Fruit fly (Drosophila melanogaster) whole organism, embryonic: ENCODE results near the gene CG13766.

Experiments
- Aef1 ChIP-seq: fragments of 200-800 bp; sonication (Bioruptor generic); IDR thresholded peaks from 3 replicates; pipeline ENCODE4 v1.3.6; 2022; ENCODE audit warnings: missing biosample characterization, missing genetic modification characterization
- Atf6 ChIP-seq: fragments of 200-800 bp; sonication (Bioruptor generic); IDR thresholded peaks from 2 replicates; pipeline ENCODE4 v1.3.6; 2022; ENCODE audit warnings: missing biosample characterization, missing genetic modification characterization
- CG12769 ChIP-seq: fragments of 200-800 bp; sonication (Bioruptor generic); optimal IDR thresholded peaks from 2 replicates; lab custom pipeline; 2019; ENCODE audit warnings: missing biosample characterization, mild to moderate bottlenecking, missing genetic modification characterization, moderate library complexity
- CG15011 ChIP-seq: fragments of 200-800 bp; sonication (Bioruptor generic); optimal IDR thresholded peaks from 3 replicates; lab custom pipeline; 2018; ENCODE audit warnings: missing biosample characterization, mild to moderate bottlenecking, missing genetic modification characterization
- CG1529 ChIP-seq: fragments of 200-800 bp; sonication (Bioruptor generic); optimal IDR thresholded peaks from 3 replicates; lab custom pipeline; 2018; ENCODE audit warnings: missing biosample characterization, missing genetic modification characterization
- CG17612 ChIP-seq: fragments of 200-800 bp; sonication (Bioruptor generic); IDR thresholded peaks from 2 replicates; pipeline ENCODE4 v1.3.6; 2022; ENCODE audit warnings: missing biosample characterization, missing genetic modification characterization
- CG18619 ChIP-seq: fragments of 200-800 bp; sonication (Bioruptor generic); optimal IDR thresholded peaks from 3 replicates; lab custom pipeline; 2017; ENCODE audit warnings: missing biosample characterization, mild to moderate bottlenecking, missing genetic modification characterization
- CG3163 ChIP-seq: fragments of 200-800 bp; sonication (Bioruptor generic); optimal IDR thresholded peaks from 3 replicates; lab custom pipeline; 2016; ENCODE audit warnings: missing biosample characterization, missing genetic modification characterization
- CG3281 ChIP-seq: fragments of 200-800 bp; sonication (Bioruptor generic); optimal IDR thresholded peaks from 3 replicates; lab custom pipeline; 2017; ENCODE audit warnings: missing biosample characterization, mild to moderate bottlenecking, missing genetic modification characterization
- CG34376 ChIP-seq: fragments of 200-800 bp; sonication (Bioruptor generic); optimal IDR thresholded peaks from 2 replicates; lab custom pipeline; 2018; ENCODE audit warnings: missing biosample characterization, mild to moderate bottlenecking, missing genetic modification characterization
- CG6765 ChIP-seq: fragments of 200-800 bp; sonication (Bioruptor generic); optimal IDR thresholded peaks from 3 replicates; lab custom pipeline; 2017; ENCODE audit warnings: missing biosample characterization, mild to moderate bottlenecking, missing genetic modification characterization
- CG6813 ChIP-seq: fragments of 200-800 bp; sonication (Bioruptor generic); optimal IDR thresholded peaks from 2 replicates; lab custom pipeline; 2017; ENCODE audit warnings: missing biosample characterization, missing genetic modification characterization, mild to moderate bottlenecking, moderate library complexity, missing genetic modification reagents
- CG6854 ChIP-seq: fragments of 200-800 bp; sonication (Bioruptor generic); optimal IDR thresholded peaks from 3 replicates; lab custom pipeline; 2017; ENCODE audit warnings: missing biosample characterization, mild to moderate bottlenecking, missing genetic modification characterization
- CG7963 ChIP-seq: fragments of 200-800 bp; sonication (Bioruptor generic); IDR thresholded peaks from 3 replicates; pipeline ENCODE4 v1.3.6; 2022; ENCODE audit warnings: missing biosample characterization, missing genetic modification characterization; ENCODE audit not compliant: partially characterized antibody
- CG8290 ChIP-seq, 3 experiments: fragments of 200-800 bp; sonication (Bioruptor generic); optimal IDR thresholded peaks; 2 replicates each; lab custom pipeline; 2016 to 2019; ENCODE audit warnings: missing biosample characterization in 3 of 3, missing genetic modification characterization in 3 of 3, mild to moderate bottlenecking in 2 of 3, moderate library complexity in 1 of 3
- CG8944 ChIP-seq: fragments of 200-800 bp; sonication (Bioruptor generic); optimal IDR thresholded peaks from 3 replicates; lab custom pipeline; 2016; ENCODE audit warnings: missing biosample characterization, missing genetic modification characterization
- CG9797 ChIP-seq: fragments of 200-800 bp; sonication (Bioruptor generic); optimal IDR thresholded peaks from 3 replicates; lab custom pipeline; 2018; ENCODE audit warnings: missing biosample characterization, mild to moderate bottlenecking, missing genetic modification characterization
- Dfd ChIP-seq, 2 experiments: fragments of >200 bp; optimal IDR thresholded peaks; 2 replicates each; lab custom pipeline; 2017; ENCODE audit warnings: missing biosample characterization in 2 of 2, missing genetic modification characterization in 2 of 2
- Eip74EF ChIP-seq, 2 experiments: fragments of 200-800 bp in 1 of 2; fragments of >200 bp in 1 of 2; sonication (Bioruptor generic) in 1 of 2; optimal IDR thresholded peaks; 2 replicates each; lab custom pipeline; 2017 to 2019; ENCODE audit warnings: missing biosample characterization in 2 of 2, missing genetic modification characterization in 2 of 2, mild to moderate bottlenecking in 1 of 2, moderate library complexity in 1 of 2
- Elba2 ChIP-seq: fragments of 200-800 bp; sonication (Bioruptor generic); optimal IDR thresholded peaks from 3 replicates; lab custom pipeline; 2016; ENCODE audit warnings: missing biosample characterization, missing genetic modification characterization
- Fer2 ChIP-seq: fragments of 200-800 bp; sonication (Bioruptor generic); optimal IDR thresholded peaks from 2 replicates; lab custom pipeline; 2018; ENCODE audit warnings: missing biosample characterization, mild to moderate bottlenecking, missing genetic modification characterization, moderate library complexity
- Hr78 ChIP-seq, 2 experiments: fragments of 200-800 bp in 1 of 2; fragments of >200 bp in 1 of 2; sonication (Bioruptor generic) in 1 of 2; optimal IDR thresholded peaks; 2 replicates each; lab custom pipeline; 2017 to 2019; ENCODE audit warnings: missing biosample characterization in 2 of 2, missing genetic modification characterization in 2 of 2, mild to moderate bottlenecking in 1 of 2, moderate library complexity in 1 of 2
- NfI ChIP-seq: fragments of 200-800 bp; sonication (Bioruptor generic); optimal IDR thresholded peaks from 3 replicates; lab custom pipeline; 2018; ENCODE audit warnings: missing biosample characterization, mild to moderate bottlenecking, missing genetic modification characterization, moderate library complexity
- Oli ChIP-seq: fragments of 200-800 bp; sonication (Bioruptor generic); optimal IDR thresholded peaks from 2 replicates; lab custom pipeline; 2018; ENCODE audit warnings: missing biosample characterization, mild to moderate bottlenecking, missing genetic modification characterization, moderate library complexity
- Opbp ChIP-seq: fragments of 200-800 bp; sonication (Bioruptor generic); IDR thresholded peaks from 3 replicates; pipeline ENCODE4 v1.3.6; 2022; ENCODE audit warnings: missing biosample characterization, missing genetic modification characterization; ENCODE audit not compliant: partially characterized antibody
- Six4 ChIP-seq: fragments of 200-800 bp; sonication (Bioruptor generic); optimal IDR thresholded peaks from 2 replicates; lab custom pipeline; 2016; ENCODE audit warnings: missing biosample characterization, missing genetic modification characterization
- Trl ChIP-seq, 3 experiments: fragments of >200 bp in 2 of 3; fragments of 200-800 bp in 1 of 3; sonication (Bioruptor generic) in 1 of 3; optimal IDR thresholded peaks; 2 replicates in 1 of 3; 3 replicates in 2 of 3; lab custom pipeline; 2016 to 2017; ENCODE audit warnings: missing biosample characterization in 1 of 3, missing genetic modification characterization in 1 of 3
- ase ChIP-seq: fragments of 200-800 bp; sonication (Bioruptor generic); IDR thresholded peaks from 3 replicates; pipeline ENCODE4 v1.3.6; 2022; ENCODE audit warnings: missing biosample characterization, missing genetic modification characterization
- ash1 ChIP-seq: fragments of 200-800 bp; sonication (Bioruptor generic); optimal IDR thresholded peaks from 2 replicates; lab custom pipeline; 2018; ENCODE audit warnings: missing biosample characterization, mild to moderate bottlenecking, missing genetic modification characterization
- bbx ChIP-seq: fragments of 200-800 bp; sonication (Bioruptor generic); IDR thresholded peaks from 2 replicates; pipeline ENCODE4 v1.3.6; 2022; ENCODE audit warnings: missing biosample characterization, missing genetic modification characterization; ENCODE audit not compliant: partially characterized antibody
- bowl ChIP-seq: fragments of 200-800 bp; sonication (Bioruptor generic); IDR thresholded peaks from 2 replicates; pipeline ENCODE4 v1.3.6; 2022; ENCODE audit warnings: missing biosample characterization, missing genetic modification characterization
- bsh ChIP-seq, 2 experiments: fragments of 200-800 bp; sonication (Bioruptor generic); optimal IDR thresholded peaks; 2 replicates each; lab custom pipeline; 2017 to 2018; ENCODE audit warnings: mild to moderate bottlenecking in 2 of 2, missing biosample characterization in 2 of 2, missing genetic modification characterization in 2 of 2, moderate library complexity in 1 of 2
- chinmo ChIP-seq: fragments of 200-800 bp; sonication (Bioruptor generic); IDR thresholded peaks from 4 replicates; pipeline ENCODE4 v1.3.6; 2022; ENCODE audit warnings: missing biosample characterization, missing genetic modification characterization; ENCODE audit not compliant: partially characterized antibody
- crol ChIP-seq: fragments of 200-800 bp; sonication (Bioruptor generic); IDR thresholded peaks from 2 replicates; pipeline ENCODE4 v1.3.6; 2022; ENCODE audit warnings: missing biosample characterization, missing genetic modification characterization
- ems ChIP-seq: fragments of 200-800 bp; sonication (Bioruptor generic); optimal IDR thresholded peaks from 3 replicates; lab custom pipeline; 2016; ENCODE audit warnings: missing biosample characterization, missing genetic modification characterization
- exex ChIP-seq: fragments of 200-800 bp; sonication (Bioruptor generic); optimal IDR thresholded peaks from 4 replicates; lab custom pipeline; 2018; ENCODE audit warnings: missing biosample characterization, mild to moderate bottlenecking, missing genetic modification characterization, moderate library complexity
- fd3F ChIP-seq: fragments of 200-800 bp; sonication (Bioruptor generic); optimal IDR thresholded peaks from 2 replicates; lab custom pipeline; 2018; ENCODE audit warnings: missing biosample characterization, mild to moderate bottlenecking, missing genetic modification characterization, moderate library complexity
- mirr ChIP-seq: fragments of 200-800 bp; sonication (Bioruptor generic); optimal IDR thresholded peaks from 3 replicates; lab custom pipeline; 2018; ENCODE audit warnings: missing biosample characterization, mild to moderate bottlenecking, missing genetic modification characterization
- nmo ChIP-seq: fragments of 200-800 bp; sonication (Bioruptor generic); optimal IDR thresholded peaks from 2 replicates; lab custom pipeline; 2018; ENCODE audit warnings: missing biosample characterization, mild to moderate bottlenecking, missing genetic modification characterization, moderate library complexity
- pros ChIP-seq: fragments of 200-800 bp; sonication (Bioruptor generic); optimal IDR thresholded peaks from 3 replicates; lab custom pipeline; 2019; ENCODE audit warnings: missing biosample characterization, mild to moderate bottlenecking, missing genetic modification characterization, moderate library complexity
- ro ChIP-seq: fragments of 200-800 bp; sonication (Bioruptor generic); IDR thresholded peaks from 2 replicates; pipeline ENCODE4 v1.3.6; 2022; ENCODE audit warnings: missing biosample characterization, missing genetic modification characterization
- salm ChIP-seq: fragments of 200-800 bp; sonication (Bioruptor generic); optimal IDR thresholded peaks from 2 replicates; lab custom pipeline; 2018; ENCODE audit warnings: missing biosample characterization, mild to moderate bottlenecking, missing genetic modification characterization
- sim ChIP-seq: fragments of 200-800 bp; sonication (Bioruptor generic); IDR thresholded peaks from 2 replicates; pipeline ENCODE4 v1.3.6; 2022; ENCODE audit warnings: missing biosample characterization, missing genetic modification characterization
- ssp ChIP-seq: fragments of 200-800 bp; sonication (Bioruptor generic); IDR thresholded peaks from 2 replicates; pipeline ENCODE4 v1.3.6; 2022; ENCODE audit warnings: missing biosample characterization, missing genetic modification characterization
- stwl ChIP-seq: fragments of 200-800 bp; sonication (Bioruptor generic); optimal IDR thresholded peaks from 3 replicates; lab custom pipeline; 2018; ENCODE audit warnings: missing biosample characterization, mild to moderate bottlenecking, missing genetic modification characterization, moderate library complexity
- sug ChIP-seq: fragments of 200-800 bp; optimal IDR thresholded peaks from 2 replicates; lab custom pipeline; 2019; ENCODE audit warnings: missing biosample characterization, mild to moderate bottlenecking, missing genetic modification characterization, moderate library complexity
- tap ChIP-seq: fragments of 200-800 bp; optimal IDR thresholded peaks from 3 replicates; lab custom pipeline; 2019; ENCODE audit warnings: missing biosample characterization, mild to moderate bottlenecking, missing genetic modification characterization, moderate library complexity
- zfh1 ChIP-seq: fragments of 200-800 bp; sonication (Bioruptor generic); IDR thresholded peaks from 3 replicates; pipeline ENCODE4 v1.3.6; 2022; ENCODE audit warnings: missing biosample characterization, missing genetic modification characterization

The CG13766 gene

dm6 chr2L:6579045-6579444 lies 13.1 kb upstream of the CG13766 start:
- TF ChIP-seq CG8290 (GFP tag; optimal IDR thresholded peaks at IDR 0.05; lab: Kevin White, UChicago) (peak; percentile 75), CG8290 (tag; optimal IDR thresholded peaks at IDR 0.05; lab: Kevin White, UChicago) (peak in 1 of 2 experiments; percentile 52), CG8944 (GFP tag; lab: Kevin White, UChicago) (no peak), Opbp (GFP tag; lab: Robert Waterston, UW) (no peak), CG17612 (peak; percentile 74)

- no peak for TF ChIP-seq ssp (GFP tag; lab: Robert Waterston, UW)
- TF ChIP-seq CG9797 (GFP tag; lab: Kevin White, UChicago), result no peak
- TF ChIP-seq Fer2 (tag; lab: Kevin White, UChicago), result no peak
- TF ChIP-seq CG34376 (GFP tag; lab: Kevin White, UChicago), result peak; percentile 58
- TF ChIP-seq CG6765, result no peak
- no peak for TF ChIP-seq ems (GFP tag; lab: Kevin White, UChicago)
- TF ChIP-seq bbx, result no peak
- no peak for TF ChIP-seq CG7963
- TF ChIP-seq CG6813 (GFP tag; lab: Kevin White, UChicago), result no peak
- 0 out of 2 replicates have a peak, but pooled peaks have one; percentile 11 for TF ChIP-seq crol (GFP tag; lab: Robert Waterston, UW)
- TF ChIP-seq CG1529 (GFP tag; lab: Kevin White, UChicago), result no peak
- TF ChIP-seq CG3163 (GFP tag; lab: Kevin White, UChicago), result no peak
- TF ChIP-seq stwl (tag; lab: Kevin White, UChicago), result no peak
- TF ChIP-seq pros (GFP tag; lab: Kevin White, UChicago), result no peak
- no peak for TF ChIP-seq CG6854 (GFP tag; lab: Kevin White, UChicago)
- TF ChIP-seq bsh (GFP tag; optimal IDR thresholded peaks at IDR 0.05; lab: Kevin White, UChicago), result no peak
- no peak for TF ChIP-seq ro (GFP tag; lab: Robert Waterston, UW)
- no peak for TF ChIP-seq sim
- no peak for TF ChIP-seq Oli (tag; lab: Kevin White, UChicago)
- no peak for TF ChIP-seq Dfd (GFP tag; optimal IDR thresholded peaks at IDR 0.05; lab: Kevin White, UChicago)
- TF ChIP-seq tap (tag; lab: Kevin White, UChicago), result no peak
- no peak for TF ChIP-seq ase (GFP tag; lab: Robert Waterston, UW)
- no peak for TF ChIP-seq zfh1
- TF ChIP-seq salm (tag; lab: Kevin White, UChicago), result no peak
- TF ChIP-seq Elba2, result no peak
- no peak for TF ChIP-seq Six4 (GFP tag; lab: Kevin White, UChicago)
- TF ChIP-seq mirr (GFP tag; lab: Kevin White, UChicago), result peak; percentile 59
- no peak for TF ChIP-seq Eip74EF (GFP tag; optimal IDR thresholded peaks at IDR 0.05; lab: Kevin White, UChicago)
- no peak for TF ChIP-seq CG3281 (GFP tag; lab: Kevin White, UChicago)
- peak in 1 of 2 experiments; percentile 58 for TF ChIP-seq Hr78 (GFP tag; optimal IDR thresholded peaks at IDR 0.05; lab: Kevin White, UChicago)
- TF ChIP-seq fd3F (GFP tag; lab: Kevin White, UChicago), result no peak
- TF ChIP-seq Atf6 (GFP tag; lab: Robert Waterston, UW), result no peak
- no peak for TF ChIP-seq CG15011 (GFP tag; lab: Kevin White, UChicago)
- TF ChIP-seq ash1 (GFP tag; lab: Kevin White, UChicago), result no peak
- TF ChIP-seq Trl (optimal IDR thresholded peaks at IDR 0.05; lab: Kevin White, UChicago), result no peak
- TF ChIP-seq Trl (GFP tag; optimal IDR thresholded peaks at IDR 0.05; lab: Kevin White, UChicago), result no peak
- no peak for TF ChIP-seq bowl (GFP tag; lab: Robert Waterston, UW)
- TF ChIP-seq nmo (GFP tag; lab: Kevin White, UChicago), result no peak
- peak; percentile 13 for TF ChIP-seq CG12769 (tag; lab: Kevin White, UChicago)
- TF ChIP-seq exex (tag; lab: Kevin White, UChicago), result peak; percentile 18
- no peak for TF ChIP-seq Aef1
- no peak for TF ChIP-seq CG18619
- TF ChIP-seq sug (tag; lab: Kevin White, UChicago), result peak; percentile 60
- TF ChIP-seq chinmo (GFP tag; lab: Robert Waterston, UW), result no peak
- no peak for TF ChIP-seq NfI (GFP tag; lab: Kevin White, UChicago)
Observed at dm6 chr2L:6564955-6565354, 1.0 kb downstream of the CG13766 start.
